Fruit fly (Drosophila melanogaster) whole organism, larva: ENCODE results near the gene CG32532.

Source experiments
- noc ChIP-seq: fragments of 200-800 bp; sonication (Bioruptor generic); optimal IDR thresholded peaks from 3 replicates; lab custom pipeline; 2019; ENCODE audit warnings: missing biosample characterization, mild to moderate bottlenecking, missing genetic modification characterization, moderate library complexity

The CG32532 gene

dm6 chrX:19547382-19547781 is at the start of gene CG32532:
Gene CG32532 (minus strand): TSS chrX:19547482.
- no peak for TF ChIP-seq noc (tag; lab: Kevin White, UChicago)

dm6 chrX:19595862-19596261 is 48.6 kb upstream of the CG32532 start:
- TF ChIP-seq noc (tag; lab: Kevin White, UChicago): no peak

dm6 chrX:19592309-19592708 is 45.0 kb upstream of the CG32532 start, which contains the start of gene CG14205:
Gene CG14205 (plus strand): TSS chrX:19592609.
- TF ChIP-seq noc (tag; lab: Kevin White, UChicago): no peak

dm6 chrX:19590579-19590978 is 43.3 kb upstream of the CG32532 start:
- no peak for TF ChIP-seq noc (tag; lab: Kevin White, UChicago)

- no peak for TF ChIP-seq noc (tag; lab: Kevin White, UChicago)
These were observed 42.8 kb upstream of the CG32532 start, which contains the start of gene CG14219 for dm6 chrX:19590070-19590469. Gene CG14219 (minus strand): TSS chrX:19590170.

DNA sequence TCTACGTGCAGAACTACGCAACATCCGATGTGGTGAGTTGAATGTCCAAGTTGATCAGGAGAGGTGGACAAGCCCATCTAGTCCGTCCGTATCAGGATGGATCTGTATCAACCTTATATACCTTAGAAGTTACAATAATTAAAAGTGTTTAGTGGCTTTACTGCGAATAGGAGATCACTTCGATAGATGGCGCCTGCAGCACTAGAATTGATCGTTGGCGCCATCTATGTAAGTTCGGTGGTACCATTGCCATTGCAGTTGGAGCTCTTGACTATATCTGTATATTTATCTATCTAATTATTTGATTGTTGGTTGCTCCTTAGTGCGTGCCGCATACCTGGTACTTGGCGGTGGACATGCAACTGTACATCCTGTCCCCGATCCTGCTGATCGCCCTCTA is 37.9 kb upstream of the CG32532 start:
- TF ChIP-seq noc (tag; lab: Kevin White, UChicago): no peak

DNA sequence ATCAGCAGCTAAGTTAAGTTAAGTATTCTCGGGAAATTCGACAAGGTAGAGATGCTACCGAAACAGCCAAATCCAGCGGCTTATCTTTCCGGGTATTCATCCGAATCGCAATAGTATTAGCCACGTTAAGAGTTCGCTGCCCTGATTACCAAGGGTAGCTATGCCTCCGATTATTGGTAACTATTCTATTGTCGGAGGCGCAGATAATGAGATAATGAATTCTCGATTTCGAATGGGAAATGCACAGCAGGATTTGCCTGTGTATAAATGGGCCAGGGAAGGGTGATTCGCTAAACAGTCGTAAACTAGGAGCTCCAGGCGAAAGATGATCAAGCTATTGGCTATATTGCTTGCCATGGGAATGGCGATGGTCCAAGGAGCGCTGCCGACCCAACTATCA is 36.0 kb upstream of the CG32532 start, which contains the start of gene CG14204:
Gene CG14204, plus strand, starts transcription at position 301 of the 400 bp plus-strand sequence.
- no peak for TF ChIP-seq noc (tag; lab: Kevin White, UChicago)

dm6 chrX:19582732-19583131 is 35.5 kb upstream of the CG32532 start:
- TF ChIP-seq noc (tag; lab: Kevin White, UChicago): no peak

dm6 chrX:19581881-19582280 is 34.6 kb upstream of the CG32532 start, which contains the start of gene CG14218:
Gene CG14218 (minus strand): TSS chrX:19581981.
- TF ChIP-seq noc (tag; lab: Kevin White, UChicago): no peak

- TF ChIP-seq noc (tag; lab: Kevin White, UChicago): no peak
These were observed 32.5 kb upstream of the CG32532 start, which contains the start of gene Tao for dm6 chrX:19579648-19580301. Gene Tao (minus strand): TSS chrX:19579800.

DNA sequence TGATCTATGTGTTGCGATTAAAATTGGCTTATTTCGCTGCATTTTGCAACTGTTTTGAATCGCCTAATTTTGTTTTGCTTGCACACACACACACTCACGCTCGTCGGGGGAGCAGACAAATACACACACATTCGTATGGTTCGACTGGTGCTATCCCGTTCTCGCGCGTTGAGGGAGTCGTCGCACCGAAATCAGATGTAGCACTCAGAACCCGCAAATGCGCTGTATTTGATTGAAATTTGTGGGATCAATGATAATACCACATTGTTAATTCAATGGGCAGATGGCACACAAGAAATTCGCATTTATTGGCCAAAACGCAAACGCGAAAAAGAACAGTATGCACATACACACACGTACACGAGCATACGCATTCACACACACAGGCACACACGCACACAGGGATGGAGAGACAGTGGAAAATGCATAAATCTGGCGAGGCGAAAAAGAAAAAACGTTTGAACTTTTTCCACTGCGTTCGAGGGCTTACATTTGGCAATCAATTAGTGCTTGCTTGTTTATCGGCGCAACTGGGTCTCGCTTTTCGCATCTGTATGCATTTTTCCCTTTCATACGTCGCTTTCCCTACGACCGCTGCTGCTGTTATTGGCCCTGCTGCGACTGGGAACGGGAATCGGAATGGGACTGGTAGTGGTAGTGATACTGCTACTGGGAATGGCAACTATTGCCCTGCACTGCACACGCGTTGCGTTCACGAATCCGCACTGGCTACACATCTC is 31.8 kb upstream of the CG32532 start:
- no peak for TF ChIP-seq noc (tag; lab: Kevin White, UChicago)

DNA sequence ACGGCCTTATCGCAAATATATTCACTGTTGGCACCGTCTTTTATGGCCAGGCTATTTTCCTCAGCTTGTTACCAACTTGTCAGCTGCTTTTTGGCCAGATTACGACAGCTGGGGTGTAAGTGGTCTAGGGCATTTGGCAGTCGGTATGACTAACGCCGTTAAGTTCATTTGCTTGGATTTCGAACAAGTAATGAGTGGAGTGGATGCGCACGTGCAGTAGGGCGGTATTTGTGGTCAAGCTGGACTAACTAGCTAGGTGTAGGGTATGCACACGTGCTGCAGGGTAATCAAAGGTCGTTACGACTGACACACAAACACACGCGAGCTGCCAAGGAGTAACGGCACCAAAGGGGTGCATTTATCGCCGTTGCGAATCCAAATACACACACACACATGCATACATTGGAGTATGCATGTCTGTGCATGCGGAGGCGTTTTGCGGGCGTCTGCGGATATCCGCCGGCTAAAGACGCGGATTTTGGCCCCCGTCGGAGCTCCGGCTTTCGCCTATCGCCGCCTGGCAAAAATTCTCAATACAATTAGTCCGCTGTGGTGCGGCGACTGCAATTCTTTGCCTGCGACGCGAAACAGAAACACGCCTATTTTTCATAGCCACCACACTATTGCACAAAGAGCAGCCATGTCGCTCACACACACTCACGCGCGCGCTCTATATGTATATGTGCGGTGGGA is 30.8 kb upstream of the CG32532 start:
- no peak for TF ChIP-seq noc (tag; lab: Kevin White, UChicago)

DNA sequence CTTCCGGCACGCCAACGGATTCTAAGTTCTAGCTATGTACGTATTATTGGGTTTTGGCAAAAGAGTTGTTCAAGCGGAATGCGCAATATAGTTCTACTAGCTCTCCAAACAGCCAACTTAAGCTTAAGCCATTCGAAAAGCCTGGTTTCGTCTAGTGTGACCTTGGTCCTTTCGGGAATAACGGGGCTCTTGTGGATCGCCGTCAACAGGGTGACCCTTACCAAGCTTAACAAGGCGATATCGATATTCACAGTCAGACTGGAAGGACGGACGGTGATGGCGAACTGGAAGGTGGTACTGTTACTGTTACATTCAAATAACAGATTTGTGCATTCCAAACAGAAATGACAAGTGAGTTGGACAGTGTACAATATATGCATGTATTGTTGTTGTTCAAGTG is 26.4 kb upstream of the CG32532 start:
- TF ChIP-seq noc (tag; lab: Kevin White, UChicago): no peak

- no peak for TF ChIP-seq noc (tag; lab: Kevin White, UChicago)
These were observed 18.5 kb upstream of the CG32532 start, which contains the start of the genes Grip84 and car for dm6 chrX:19565714-19566316. Gene Grip84 (minus strand): TSS chrX:19565764. Gene car (plus strand): TSS chrX:19566019.

DNA sequence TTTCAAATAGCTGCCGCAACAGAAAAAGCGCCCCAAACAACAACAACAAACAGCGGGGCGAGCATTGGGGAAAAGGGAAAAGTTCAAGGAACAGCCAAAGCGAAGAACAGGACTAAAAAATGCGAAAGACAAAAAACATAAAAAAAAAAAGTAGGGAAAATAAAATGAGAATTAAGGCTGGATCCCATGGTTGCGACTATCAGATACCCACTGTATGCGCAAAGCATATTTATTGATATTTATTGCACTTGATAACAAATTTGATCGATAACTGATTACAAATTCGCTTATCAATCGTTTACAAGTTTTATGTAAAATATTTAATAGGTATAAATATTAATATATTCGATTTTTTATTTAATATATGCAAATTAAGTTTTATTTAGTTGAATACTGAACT is 2.3 kb upstream of the CG32532 start:
- no peak for TF ChIP-seq noc (tag; lab: Kevin White, UChicago)
